In genomic region chr3L:3460402-3461027, dm6 we compare ENCODE assay signal across 4 fruit fly cellular contexts.
TF ChIP-seq lines count a peak whose summit lies in the region.

Gene eIF5B (minus strand): TSS chr3L:3460977.

TF ChIP-seq in whole organism, adult, 20 proteins besides CTCF, POLR2A, EP300 and RAD21 (continued from another document):
- TF ChIP-seq Hr96 (GFP tag; optimal IDR thresholded peaks at IDR 0.05; lab: Kevin White, UChicago) (peak; percentile 52), CG33017 (tag; optimal IDR thresholded peaks at IDR 0.05; lab: Kevin White, UChicago) (peak; percentile 56)
TF ChIP-seq in whole organism, adult: peak in this region for 15.

TF ChIP-seq in whole organism, embryonic, 481 proteins besides CTCF, POLR2A, EP300 and RAD21 (continued from another document and continues in another):
- TF ChIP-seq CG2116 (GFP tag; optimal IDR thresholded peaks at IDR 0.05; lab: Kevin White, UChicago) (peak; percentile 54), CG4854 (GFP tag; optimal IDR thresholded peaks at IDR 0.05; lab: Kevin White, UChicago) (no peak), slbo (GFP tag; IDR thresholded peaks at IDR 0.05; lab: Robert Waterston, UW) (peak; percentile 91), al (GFP tag; IDR thresholded peaks at IDR 0.05; lab: Robert Waterston, UW) (peak; percentile 72), Atf6 (GFP tag; IDR thresholded peaks at IDR 0.05; lab: Robert Waterston, UW) (peak; percentile 80), CG4730 (GFP tag; IDR thresholded peaks at IDR 0.05; lab: Robert Waterston, UW) (peak; percentile 64; the same call in 1 of the 2 replicates), CG9876 (GFP tag; optimal IDR thresholded peaks at IDR 0.05; lab: Kevin White, UChicago) (peak; percentile 6), Dip2 (GFP tag; IDR thresholded peaks at IDR 0.05; lab: Robert Waterston, UW) (0 out of 2 replicates have a peak, but pooled peaks have one; percentile 40), YL-1 (GFP tag; optimal IDR thresholded peaks at IDR 0.05; lab: Kevin White, UChicago) (peak; percentile 58), CG16813 (GFP tag; IDR thresholded peaks at IDR 0.05; lab: Robert Waterston, UW; ENCODE audit: partially characterized antibody) (no peak), chn (GFP tag; optimal IDR thresholded peaks at IDR 0.05; lab: Kevin White, UChicago) (peak; percentile 81), CG16863 (GFP tag; optimal IDR thresholded peaks at IDR 0.05; lab: Kevin White, UChicago) (peak; percentile 16), gcm2 (GFP tag; optimal IDR thresholded peaks at IDR 0.05; lab: Kevin White, UChicago) (peak; percentile 47), dimm (GFP tag; IDR thresholded peaks at IDR 0.05; lab: Robert Waterston, UW) (peak; percentile 61), org-1 (GFP tag; optimal IDR thresholded peaks at IDR 0.05; lab: Kevin White, UChicago) (peak; percentile 45), Dad (GFP tag; optimal IDR thresholded peaks at IDR 0.05; lab: Kevin White, UChicago) (peak; percentile 38), E2f2 (GFP tag; IDR thresholded peaks at IDR 0.05; lab: Robert Waterston, UW) (peak; percentile 59), CG4424 (GFP tag; optimal IDR thresholded peaks at IDR 0.05; lab: Kevin White, UChicago) (peak; percentile 71), crol (GFP tag; IDR thresholded peaks at IDR 0.05; lab: Robert Waterston, UW) (peak; percentile 92), seq (GFP tag; IDR thresholded peaks at IDR 0.05; lab: Robert Waterston, UW) (peak; percentile 85), CG30020 (tag; optimal IDR thresholded peaks at IDR 0.05; lab: Kevin White, UChicago) (peak; percentile 67), dati (GFP tag; IDR thresholded peaks at IDR 0.05; lab: Robert Waterston, UW) (peak; percentile 56; the same call in 1 of the 2 replicates), Six4 (GFP tag; optimal IDR thresholded peaks at IDR 0.05; lab: Kevin White, UChicago) (peak; percentile 9), oc (tag; optimal IDR thresholded peaks at IDR 0.05; lab: Kevin White, UChicago) (no peak), Hr3 (GFP tag; optimal IDR thresholded peaks at IDR 0.05; lab: Kevin White, UChicago) (peak; percentile 83), CG34224 (GFP tag; IDR thresholded peaks at IDR 0.05; lab: Robert Waterston, UW; ENCODE audit: partially characterized antibody) (peak; percentile 17; the same call in 1 of the 3 replicates), disco-r (GFP tag; optimal IDR thresholded peaks at IDR 0.05; lab: Kevin White, UChicago) (peak; percentile 24), Rx (GFP tag; IDR thresholded peaks at IDR 0.05; lab: Robert Waterston, UW) (peak; percentile 84), corto (GFP tag; optimal IDR thresholded peaks at IDR 0.05; lab: Kevin White, UChicago) (peak; percentile 6), Oaz (GFP tag; IDR thresholded peaks at IDR 0.05; lab: Robert Waterston, UW) (peak; percentile 79), CG12942 (GFP tag; optimal IDR thresholded peaks at IDR 0.05; lab: Kevin White, UChicago) (peak; percentile 54), HmgZ (tag; optimal IDR thresholded peaks at IDR 0.05; lab: Kevin White, UChicago) (peak; percentile 77), run (tag; optimal IDR thresholded peaks at IDR 0.05; lab: Kevin White, UChicago) (peak; percentile 28), Adf1 (GFP tag; IDR thresholded peaks at IDR 0.05; lab: Robert Waterston, UW) (peak; percentile 57), CG7556 (GFP tag; optimal IDR thresholded peaks at IDR 0.05; lab: Kevin White, UChicago) (peak; percentile 60), Sry-β (GFP tag; optimal IDR thresholded peaks at IDR 0.05; lab: Kevin White, UChicago) (peak; percentile 1), CG17359 (tag; optimal IDR thresholded peaks at IDR 0.05; lab: Kevin White, UChicago) (peak; percentile 68), CG30403 (GFP tag; optimal IDR thresholded peaks at IDR 0.05; lab: Kevin White, UChicago) (peak; percentile 87), tap (tag; optimal IDR thresholded peaks at IDR 0.05; lab: Kevin White, UChicago) (peak; percentile 73), Hmx (GFP tag; optimal IDR thresholded peaks at IDR 0.05; lab: Kevin White, UChicago) (no peak), CrebB (tag; optimal IDR thresholded peaks at IDR 0.05; lab: Kevin White, UChicago) (peak; percentile 28), Max (GFP tag; optimal IDR thresholded peaks at IDR 0.05; lab: Kevin White, UChicago) (peak; percentile 49)

TF ChIP-seq in whole organism, prepupa, 60 proteins besides CTCF, POLR2A, EP300 and RAD21 (continued from another document):
- TF ChIP-seq net (GFP tag; optimal IDR thresholded peaks at IDR 0.05; lab: Kevin White, UChicago), result peak; percentile 82
- TF ChIP-seq CG7368 (GFP tag; optimal IDR thresholded peaks at IDR 0.05; lab: Kevin White, UChicago), result peak; percentile 34
- peak; percentile 84 for TF ChIP-seq Hr4 (GFP tag; optimal IDR thresholded peaks at IDR 0.05; lab: Kevin White, UChicago)
- TF ChIP-seq eg (GFP tag; IDR thresholded peaks at IDR 0.05; lab: Robert Waterston, UW), result peak; percentile 88
- peak; percentile 90 for TF ChIP-seq Eip78C (GFP tag; lab: Kevin White, UChicago)
- TF ChIP-seq dsx (GFP tag; optimal IDR thresholded peaks at IDR 0.05; lab: Kevin White, UChicago; ENCODE audit: poor library complexity, severe bottlenecking), result peak; percentile 76
- TF ChIP-seq Met (GFP tag; optimal IDR thresholded peaks at IDR 0.05; lab: Kevin White, UChicago), result peak; percentile 82
- TF ChIP-seq CG6163 (GFP tag; IDR thresholded peaks at IDR 0.05; lab: Robert Waterston, UW), result peak; percentile 84
- peak; percentile 6 for TF ChIP-seq Eip93F (GFP tag; optimal IDR thresholded peaks at IDR 0.05; lab: Kevin White, UChicago)
- peak; percentile 74 for TF ChIP-seq CG4318 (GFP tag; optimal IDR thresholded peaks at IDR 0.05; lab: Kevin White, UChicago)
- TF ChIP-seq fkh (GFP tag; optimal IDR thresholded peaks at IDR 0.05; lab: Kevin White, UChicago), result no peak
- peak; percentile 80 for TF ChIP-seq Sox102F (GFP tag; optimal IDR thresholded peaks at IDR 0.05; lab: Kevin White, UChicago)
- peak; percentile 78 for TF ChIP-seq CG31627 (GFP tag; optimal IDR thresholded peaks at IDR 0.05; lab: Kevin White, UChicago)
- peak; percentile 86 for TF ChIP-seq acj6 (GFP tag; optimal IDR thresholded peaks at IDR 0.05; lab: Kevin White, UChicago)
- peak; percentile 67 for TF ChIP-seq Lpt (GFP tag; optimal IDR thresholded peaks at IDR 0.05; lab: Kevin White, UChicago)
- peak; percentile 42 for TF ChIP-seq CG16779 (tag; optimal IDR thresholded peaks at IDR 0.05; lab: Kevin White, UChicago)
- no peak for TF ChIP-seq fd85E (GFP tag; optimal IDR thresholded peaks at IDR 0.05; lab: Kevin White, UChicago)
- peak; percentile 84 for TF ChIP-seq CG15336 (GFP tag; IDR thresholded peaks at IDR 0.05; lab: Robert Waterston, UW)
- TF ChIP-seq Gug (GFP tag; IDR thresholded peaks at IDR 0.05; lab: Robert Waterston, UW), result peak; percentile 78
- peak; percentile 83 for TF ChIP-seq Hr39 (GFP tag; optimal IDR thresholded peaks at IDR 0.05; lab: Kevin White, UChicago)
- TF ChIP-seq OdsH (GFP tag; optimal IDR thresholded peaks at IDR 0.05; lab: Kevin White, UChicago), result peak; percentile 86
- peak; percentile 58 for TF ChIP-seq dac (GFP tag; optimal IDR thresholded peaks at IDR 0.05; lab: Kevin White, UChicago)
- peak; percentile 76 for TF ChIP-seq CG3032 (tag; optimal IDR thresholded peaks at IDR 0.05; lab: Kevin White, UChicago)
- TF ChIP-seq Sox14 (GFP tag; optimal IDR thresholded peaks at IDR 0.05; lab: Kevin White, UChicago), result peak; percentile 81
- TF ChIP-seq CG6276 (GFP tag; optimal IDR thresholded peaks at IDR 0.05; lab: Kevin White, UChicago), result peak; percentile 51
- TF ChIP-seq lz (GFP tag; optimal IDR thresholded peaks at IDR 0.05; lab: Kevin White, UChicago), result peak; percentile 79
- no peak for TF ChIP-seq Blimp-1 (GFP tag; optimal IDR thresholded peaks at IDR 0.05; lab: Kevin White, UChicago)
- peak; percentile 49 for TF ChIP-seq spab (GFP tag; optimal IDR thresholded peaks at IDR 0.05; lab: Kevin White, UChicago)
- no peak for TF ChIP-seq svp (GFP tag; lab: Kevin White, UChicago)
- TF ChIP-seq CG11762 (GFP tag; optimal IDR thresholded peaks at IDR 0.05; lab: Kevin White, UChicago; ENCODE audit: insufficient read depth), result peak; percentile 62
- TF ChIP-seq CG1621 (tag; optimal IDR thresholded peaks at IDR 0.05; lab: Kevin White, UChicago), result peak; percentile 68
- peak; percentile 78 for TF ChIP-seq CG10631 (GFP tag; optimal IDR thresholded peaks at IDR 0.05; lab: Kevin White, UChicago)
- TF ChIP-seq Ets96B (tag; optimal IDR thresholded peaks at IDR 0.05; lab: Kevin White, UChicago), result peak; percentile 66
- TF ChIP-seq Sox15 (GFP tag; optimal IDR thresholded peaks at IDR 0.05; lab: Kevin White, UChicago), result peak; percentile 87
- TF ChIP-seq CG10669 (GFP tag; optimal IDR thresholded peaks at IDR 0.05; lab: Kevin White, UChicago), result peak; percentile 60
- peak; percentile 76 for TF ChIP-seq CG3919 (GFP tag; optimal IDR thresholded peaks at IDR 0.05; lab: Kevin White, UChicago)
- peak; percentile 83 for TF ChIP-seq pdm3 (GFP tag; optimal IDR thresholded peaks at IDR 0.05; lab: Kevin White, UChicago)
- peak; percentile 83 for TF ChIP-seq CG8632 (GFP tag; optimal IDR thresholded peaks at IDR 0.05; lab: Kevin White, UChicago)
- TF ChIP-seq CG11902 (GFP tag; optimal IDR thresholded peaks at IDR 0.05; lab: Kevin White, UChicago), result peak; percentile 74
- peak; percentile 65 for TF ChIP-seq topi (GFP tag; optimal IDR thresholded peaks at IDR 0.05; lab: Kevin White, UChicago)
- TF ChIP-seq CG9139 (GFP tag; optimal IDR thresholded peaks at IDR 0.05; lab: Kevin White, UChicago), result no peak

TF ChIP-seq in whole organism, pupa, 21 proteins besides CTCF, POLR2A, EP300 and RAD21 (continued from another document):
- TF ChIP-seq CG13204 (GFP tag; optimal IDR thresholded peaks at IDR 0.05; lab: Kevin White, UChicago), result no peak
TF ChIP-seq in whole organism, pupa: peak in this region for 18.
